Fruit fly (Drosophila melanogaster): ENCODE results near the gene bigmax.

The bigmax gene

DNA sequence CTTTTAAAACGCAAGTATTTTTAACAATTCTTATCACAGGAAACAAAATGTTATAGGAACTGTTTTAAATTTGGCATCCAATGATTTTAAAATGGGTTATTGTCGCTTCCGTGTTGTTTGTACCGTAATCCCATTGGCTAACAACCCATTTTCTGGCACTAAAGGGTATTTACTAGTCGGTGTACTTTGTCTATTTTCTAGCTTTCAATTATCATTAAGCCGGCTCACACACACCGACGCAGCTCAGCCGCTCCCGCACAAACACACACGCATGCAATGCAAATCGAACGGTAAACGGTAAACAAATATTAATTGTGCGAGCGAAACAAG is 43.9 kb downstream of the bigmax start:
- TF ChIP-seq Mio (GFP tag; optimal IDR thresholded peaks at IDR 0.05) (no peak), dsf (GFP tag; optimal IDR thresholded peaks at IDR 0.05; ENCODE audit: borderline replicate concordance) (no peak), Jra (GFP tag; optimal IDR thresholded peaks at IDR 0.05) (no peak), lola (GFP tag; optimal IDR thresholded peaks at IDR 0.05) (no peak), rgr (GFP tag; optimal IDR thresholded peaks at IDR 0.05) (no peak), psq (GFP tag; optimal IDR thresholded peaks at IDR 0.05) (no peak), dl (GFP tag; optimal IDR thresholded peaks at IDR 0.05; ENCODE audit: insufficient read depth in 1 of 2, partially characterized antibody in 2 of 2) (no peak), fru (GFP tag; optimal IDR thresholded peaks at IDR 0.05) (no peak), brk (GFP tag; optimal IDR thresholded peaks at IDR 0.05) (no peak), OdsH (GFP tag; optimal IDR thresholded peaks at IDR 0.05) (no peak), Hr78 (GFP tag; optimal IDR thresholded peaks at IDR 0.05) (no peak), HLH106 (tag; optimal IDR thresholded peaks at IDR 0.05) (no peak)

DNA sequence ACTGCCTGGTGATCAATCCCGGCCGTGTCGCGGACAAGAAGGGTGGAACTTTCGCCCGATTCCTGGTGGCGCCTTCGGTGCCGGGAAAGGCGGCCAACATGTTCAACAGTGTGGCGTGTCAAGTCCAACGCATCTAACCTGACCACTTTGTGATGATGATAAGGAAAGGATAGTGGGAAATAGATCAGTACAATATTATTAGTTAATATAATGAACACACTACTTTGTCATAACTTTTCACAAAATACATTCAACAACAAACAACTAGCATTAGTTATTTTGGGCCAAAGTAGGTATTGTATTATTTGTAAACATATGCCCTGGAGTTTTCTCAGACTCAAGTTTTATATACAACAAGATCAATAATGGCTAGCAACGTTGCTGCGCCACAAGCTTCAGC is 47.4 kb downstream of the bigmax start, which contains the start of gene CG17991:
TSS of gene CG17991 (plus strand) at position 301 of the 400 bp plus-strand sequence.
- TF ChIP-seq jim (GFP tag; optimal IDR thresholded peaks at IDR 0.05), result no peak
- TF ChIP-seq pan (optimal IDR thresholded peaks at IDR 0.05), result no peak
- TF ChIP-seq tai (GFP tag; optimal IDR thresholded peaks at IDR 0.05), result no peak
- TF ChIP-seq fru (GFP tag; optimal IDR thresholded peaks at IDR 0.05), result no peak
- TF ChIP-seq sage (GFP tag; optimal IDR thresholded peaks at IDR 0.05), result no peak
- no peak for TF ChIP-seq br (GFP tag; optimal IDR thresholded peaks at IDR 0.05)
- no peak for TF ChIP-seq CG9705 (GFP tag; optimal IDR thresholded peaks at IDR 0.05)
- no peak for TF ChIP-seq dl (GFP tag; optimal IDR thresholded peaks at IDR 0.05; ENCODE audit: insufficient read depth in 1 of 2, partially characterized antibody in 2 of 2)
- TF ChIP-seq HLH106 (tag; optimal IDR thresholded peaks at IDR 0.05), result no peak
- TF ChIP-seq Sp1 (GFP tag; optimal IDR thresholded peaks at IDR 0.05), result no peak
- TF ChIP-seq brk (GFP tag; optimal IDR thresholded peaks at IDR 0.05), result no peak
- TF ChIP-seq Abd-B (GFP tag; optimal IDR thresholded peaks at IDR 0.05), result no peak
- no peak for TF ChIP-seq h (GFP tag; optimal IDR thresholded peaks at IDR 0.05)
- TF ChIP-seq Mio (GFP tag; optimal IDR thresholded peaks at IDR 0.05), result no peak
- no peak for TF ChIP-seq woc (GFP tag; optimal IDR thresholded peaks at IDR 0.05)
- no peak for TF ChIP-seq Hr78 (GFP tag; optimal IDR thresholded peaks at IDR 0.05)
- no peak for TF ChIP-seq usp (GFP tag; optimal IDR thresholded peaks at IDR 0.05)

DNA sequence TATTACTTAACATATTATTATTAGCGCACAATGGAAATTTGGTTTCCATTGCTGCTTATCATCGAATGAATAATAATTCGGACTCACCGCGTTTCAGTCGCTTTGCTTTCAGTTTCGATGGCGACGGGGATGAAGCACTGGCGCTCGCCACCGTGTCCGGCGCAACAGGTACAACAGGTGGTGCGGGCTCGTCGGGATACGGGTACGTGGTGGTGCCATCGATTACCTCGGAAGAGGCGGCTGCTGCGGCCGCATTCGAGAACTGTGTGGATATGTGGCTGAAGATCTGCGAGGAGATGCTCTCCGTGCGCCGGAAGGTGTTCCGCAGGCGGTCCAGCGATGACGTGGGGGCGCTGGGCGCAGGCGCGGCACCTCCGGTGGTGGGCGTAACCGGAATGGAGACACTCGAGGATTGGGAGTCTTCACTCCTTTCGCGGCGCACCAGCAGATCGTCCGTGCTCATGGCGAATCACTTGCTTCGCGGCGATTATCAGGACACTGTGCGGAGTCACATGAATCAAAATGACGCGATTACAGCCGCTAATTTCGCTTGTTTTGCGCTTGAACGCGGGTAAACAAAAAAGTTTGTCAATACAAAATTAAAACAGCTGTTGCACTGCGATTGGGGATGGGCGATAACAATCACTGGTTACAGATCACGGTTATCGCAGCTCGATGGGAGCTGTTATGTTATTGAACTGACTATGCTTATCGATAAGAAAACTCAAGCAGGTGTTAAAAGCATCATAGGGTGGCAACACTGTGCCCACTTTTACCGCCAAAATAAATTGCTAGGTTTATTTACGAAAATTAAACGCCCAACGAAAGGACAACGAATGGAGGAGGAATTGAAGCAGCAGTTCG is 49.7 kb downstream of the bigmax start, which contains the start of the genes CG31064 and PolA2:
TSS of gene CG31064 (minus strand) at position 648 of the 864 bp plus-strand sequence.
TSS of gene PolA2 (plus strand) at position 726 of the 864 bp plus-strand sequence.
- TF ChIP-seq CG32264 (GFP tag; optimal IDR thresholded peaks at IDR 0.05), result no peak
- no peak for TF ChIP-seq dl (GFP tag; optimal IDR thresholded peaks at IDR 0.05; ENCODE audit: insufficient read depth in 1 of 2, partially characterized antibody in 2 of 2)
- TF ChIP-seq jim (GFP tag; optimal IDR thresholded peaks at IDR 0.05), result no peak
- peak; percentile 4 for TF ChIP-seq Hr83 (GFP tag; optimal IDR thresholded peaks at IDR 0.05; ENCODE audit: poor library complexity, severe bottlenecking)
- TF ChIP-seq HLH106 (tag; optimal IDR thresholded peaks at IDR 0.05), result no peak
- no peak for TF ChIP-seq rgr (GFP tag; optimal IDR thresholded peaks at IDR 0.05)

DNA sequence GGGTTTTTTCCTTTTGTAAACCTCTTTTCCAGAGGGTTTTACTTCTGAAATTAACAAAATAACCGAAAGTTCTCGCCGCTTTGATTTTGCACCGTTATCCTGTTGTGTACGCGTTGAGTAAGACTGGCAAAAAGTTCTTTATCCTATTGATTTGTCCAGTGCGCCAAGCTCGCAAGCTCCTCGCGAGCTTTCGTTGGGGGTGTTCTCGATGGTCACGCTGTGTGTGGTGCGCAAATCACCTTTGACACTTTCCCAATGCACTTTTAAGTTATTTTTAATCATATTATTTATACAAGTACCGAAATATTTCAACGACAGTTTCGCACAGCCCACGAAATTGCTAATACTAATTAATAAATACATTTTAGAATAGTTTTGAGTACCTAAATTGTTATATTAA is 50.3 kb downstream of the bigmax start:
- TF ChIP-seq woc (GFP tag; optimal IDR thresholded peaks at IDR 0.05) (no peak), Dif (GFP tag; optimal IDR thresholded peaks at IDR 0.05; ENCODE audit: partially characterized antibody) (no peak)
